Fruit fly (Drosophila melanogaster) whole organism, adult: ENCODE data around the gene CG14736.

Experiments
- CG7101 ChIP-seq: fragments of 200-800 bp; sonication (Bioruptor generic); optimal IDR thresholded peaks from 2 replicates; lab custom pipeline; 2018; ENCODE audit warnings: missing biosample characterization, mild to moderate bottlenecking, missing genetic modification characterization, moderate library complexity
- Crg-1 ChIP-seq: fragments of 200-800 bp; sonication (Bioruptor generic); optimal IDR thresholded peaks from 2 replicates; lab custom pipeline; 2016; ENCODE audit warnings: missing biosample characterization, missing genetic modification characterization
- Mnt ChIP-seq: fragments of 200-800 bp; sonication (Bioruptor generic); optimal IDR thresholded peaks from 2 replicates; lab custom pipeline; 2016; ENCODE audit warnings: missing biosample characterization, mild to moderate bottlenecking, missing genetic modification characterization
- bab1 ChIP-seq: fragments of 200-800 bp; sonication (Bioruptor generic); optimal IDR thresholded peaks from 3 replicates; lab custom pipeline; 2019; ENCODE audit warnings: missing biosample characterization, mild to moderate bottlenecking, missing genetic modification characterization, moderate library complexity
- kay ChIP-seq: fragments of 200-800 bp; sonication (Bioruptor generic); peaks from one replicate; lab custom pipeline; 2016; ENCODE audit warnings: missing biosample characterization, missing genetic modification characterization, borderline replicate concordance
- pad ChIP-seq: fragments of 200-800 bp; sonication (Bioruptor generic); optimal IDR thresholded peaks from 3 replicates; lab custom pipeline; 2017; ENCODE audit warnings: missing biosample characterization, missing genetic modification characterization, mild to moderate bottlenecking, moderate library complexity, missing genetic modification reagents
- toe ChIP-seq: fragments of 200-800 bp; sonication (Bioruptor generic); optimal IDR thresholded peaks from 2 replicates; lab custom pipeline; 2016; ENCODE audit warnings: missing biosample characterization, missing genetic modification characterization

dm6 chr3R:12078961-12079360 lies 38.6 kb downstream of the CG14736 start:
- TF ChIP-seq kay (peak; percentile 31), Mnt (no peak), CG7101 (tag; lab: Kevin White, UChicago) (peak; percentile 69), Crg-1 (GFP tag; lab: Kevin White, UChicago) (no peak), toe (GFP tag; lab: Kevin White, UChicago) (peak; percentile 11), bab1 (GFP tag; lab: Kevin White, UChicago) (no peak), pad (GFP tag; lab: Kevin White, UChicago) (peak; percentile 18)
